Fruit fly (Drosophila melanogaster) whole organism: ENCODE data around the gene Cubn2.

ENCODE experiments used
- CG8478 ChIP-seq: fragments of >200 bp; optimal IDR thresholded peaks from 2 replicates; lab custom pipeline; 2018; ENCODE audit warnings: inconsistent platforms
- Dll ChIP-seq: fragments of >200 bp; optimal IDR thresholded peaks from 2 replicates; lab custom pipeline; 2017
- EcR ChIP-seq, 2 experiments: fragments of >200 bp; optimal IDR thresholded peaks; 2 replicates each; lab custom pipeline; 2017; ENCODE audit warnings: missing biosample characterization in 2 of 2, missing genetic modification characterization in 2 of 2, missing genetic modification reagents in 2 of 2
- pan ChIP-seq: fragments of >200 bp; optimal IDR thresholded peaks from 2 replicates; lab custom pipeline; 2017
- psq ChIP-seq: fragments of >200 bp; optimal IDR thresholded peaks from 2 replicates; lab custom pipeline; 2017
- usp ChIP-seq: fragments of >200 bp; optimal IDR thresholded peaks from 2 replicates; lab custom pipeline; 2017; ENCODE audit warnings: missing biosample characterization, missing genetic modification characterization, mixed read lengths

Cubn2 gene

DNA sequence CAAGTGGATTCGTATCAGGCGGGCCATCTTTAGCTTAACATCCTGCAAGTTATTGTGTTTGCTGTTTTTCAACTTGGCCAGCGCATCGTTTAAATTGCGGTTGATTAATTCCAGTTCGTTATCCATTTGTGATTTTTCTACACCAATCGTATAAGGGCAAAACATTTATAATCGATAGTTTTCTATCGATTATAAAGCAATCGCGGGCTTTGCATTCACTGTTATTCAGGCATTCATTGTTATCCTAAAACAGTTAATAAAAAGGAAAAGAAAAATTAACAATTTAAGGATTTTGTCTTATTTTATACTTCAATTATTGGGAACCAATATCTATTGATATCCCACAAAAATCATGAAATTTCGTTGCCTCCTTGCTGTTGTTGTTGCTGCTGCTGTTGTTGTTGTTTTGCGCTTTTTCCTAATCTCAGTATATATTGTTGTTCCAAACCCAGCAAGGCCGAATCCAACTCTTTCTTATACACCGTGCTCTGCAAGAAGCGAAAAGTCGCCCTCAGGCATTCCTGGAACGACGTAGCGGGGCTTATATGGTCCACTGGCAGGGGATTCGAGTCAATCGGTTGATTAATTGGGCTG, 11.1 kb upstream of the Cubn2 start, which contains the start of gene CG32095:
TSS of gene CG32095 (minus strand) at position 173 of the 594 bp plus-strand sequence.
- TF ChIP-seq usp (GFP tag; lab: Kevin White, UChicago) (no peak), CG8478 (lab: Kevin White, UChicago) (no peak), Dll (no peak), EcR (GFP tag; optimal IDR thresholded peaks at IDR 0.05; lab: Kevin White, UChicago) (no peak), psq (lab: Kevin White, UChicago) (no peak), pan (lab: Kevin White, UChicago) (no peak)

DNA sequence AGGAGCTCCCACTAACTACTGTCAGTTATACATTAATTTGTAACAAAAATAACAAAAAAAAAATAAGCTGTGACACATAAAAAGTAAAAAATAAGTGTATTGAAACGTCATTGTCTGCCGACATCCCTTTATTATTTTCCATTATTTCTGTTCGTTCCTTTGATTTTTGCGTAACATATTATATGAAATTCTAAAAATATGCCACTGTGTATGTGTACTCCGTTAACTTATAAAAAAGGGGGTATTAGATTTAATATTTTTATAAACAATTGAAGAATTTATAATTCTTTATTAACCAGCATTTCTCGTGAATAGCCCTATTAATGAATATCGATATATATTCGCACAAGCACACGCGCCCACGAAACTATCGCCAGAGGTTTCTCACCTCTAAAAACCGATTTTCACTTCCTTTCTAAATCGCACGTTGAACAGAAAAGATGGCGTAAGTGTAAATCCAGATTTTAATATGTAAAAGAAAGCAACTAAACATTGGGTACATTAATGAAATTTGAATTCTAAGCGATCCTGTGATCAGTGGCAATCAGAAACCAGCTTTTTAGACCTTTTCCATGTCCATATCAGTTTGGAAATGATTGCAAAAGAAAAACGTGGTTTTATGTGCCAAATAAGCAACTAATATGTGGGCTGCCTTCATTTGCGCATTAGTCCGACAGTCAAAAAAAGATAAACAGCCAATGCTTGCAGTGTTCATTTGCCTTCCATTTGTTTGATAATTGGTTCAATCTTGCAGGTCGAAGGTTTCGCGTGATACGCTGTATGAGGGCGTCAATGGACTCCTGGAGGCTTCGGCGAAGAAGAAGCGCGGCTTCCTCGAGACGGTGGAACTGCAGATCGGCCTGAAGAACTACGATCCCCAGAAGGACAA, 8.1 kb upstream of the Cubn2 start, which contains the start of gene RpL10Ab:
TSS of gene RpL10Ab (plus strand) at position 406 of the 889 bp plus-strand sequence.
- TF ChIP-seq Dll, result no peak
- TF ChIP-seq pan (lab: Kevin White, UChicago), result no peak
- TF ChIP-seq EcR (GFP tag; optimal IDR thresholded peaks at IDR 0.05; lab: Kevin White, UChicago), result no peak
- TF ChIP-seq usp (GFP tag; lab: Kevin White, UChicago), result no peak
- no peak for TF ChIP-seq CG8478 (lab: Kevin White, UChicago)
- no peak for TF ChIP-seq psq (lab: Kevin White, UChicago)

DNA sequence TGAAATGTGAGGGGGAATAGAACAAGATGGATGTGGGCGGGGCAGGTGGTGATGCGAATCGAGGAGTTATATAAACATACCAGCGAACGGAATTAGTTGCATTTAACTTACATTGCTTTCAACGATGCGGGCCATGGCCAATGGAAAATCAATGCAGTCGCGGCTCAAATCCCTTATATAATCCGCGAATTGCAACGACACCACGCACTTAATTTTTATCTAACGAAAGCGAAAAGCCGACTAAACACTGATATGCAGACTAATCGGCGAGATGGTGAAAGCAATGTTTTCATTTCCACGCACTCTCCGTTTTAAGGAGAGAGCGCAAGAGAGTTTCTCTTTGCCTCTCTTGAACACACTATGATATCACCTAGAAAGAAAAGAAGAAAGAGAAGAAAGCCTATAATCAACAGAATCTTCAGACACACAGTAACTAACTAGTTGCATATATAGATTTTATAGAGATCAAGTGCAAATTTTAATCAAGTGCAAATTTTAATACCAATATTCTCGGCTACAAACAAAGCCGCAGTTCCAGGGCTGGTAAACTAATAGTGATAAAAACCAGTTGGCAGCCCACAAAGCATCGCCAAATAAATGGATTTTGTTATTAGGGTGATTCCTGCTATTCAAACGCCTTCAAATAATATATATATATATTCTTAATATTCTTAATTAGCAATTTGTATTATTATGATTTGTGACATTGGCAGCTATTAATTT, 7.3 kb upstream of the Cubn2 start, which contains the start of the genes CG11597 and CG5946:
TSS of gene CG11597 (minus strand) at position 553 of the 723 bp plus-strand sequence.
TSS of gene CG5946 (minus strand) at position 553 of the 723 bp plus-strand sequence.
- TF ChIP-seq usp (GFP tag; lab: Kevin White, UChicago) (no peak), EcR (GFP tag; optimal IDR thresholded peaks at IDR 0.05; lab: Kevin White, UChicago) (no peak), Dll (no peak), psq (lab: Kevin White, UChicago) (no peak), CG8478 (lab: Kevin White, UChicago) (no peak), pan (lab: Kevin White, UChicago) (no peak)

DNA sequence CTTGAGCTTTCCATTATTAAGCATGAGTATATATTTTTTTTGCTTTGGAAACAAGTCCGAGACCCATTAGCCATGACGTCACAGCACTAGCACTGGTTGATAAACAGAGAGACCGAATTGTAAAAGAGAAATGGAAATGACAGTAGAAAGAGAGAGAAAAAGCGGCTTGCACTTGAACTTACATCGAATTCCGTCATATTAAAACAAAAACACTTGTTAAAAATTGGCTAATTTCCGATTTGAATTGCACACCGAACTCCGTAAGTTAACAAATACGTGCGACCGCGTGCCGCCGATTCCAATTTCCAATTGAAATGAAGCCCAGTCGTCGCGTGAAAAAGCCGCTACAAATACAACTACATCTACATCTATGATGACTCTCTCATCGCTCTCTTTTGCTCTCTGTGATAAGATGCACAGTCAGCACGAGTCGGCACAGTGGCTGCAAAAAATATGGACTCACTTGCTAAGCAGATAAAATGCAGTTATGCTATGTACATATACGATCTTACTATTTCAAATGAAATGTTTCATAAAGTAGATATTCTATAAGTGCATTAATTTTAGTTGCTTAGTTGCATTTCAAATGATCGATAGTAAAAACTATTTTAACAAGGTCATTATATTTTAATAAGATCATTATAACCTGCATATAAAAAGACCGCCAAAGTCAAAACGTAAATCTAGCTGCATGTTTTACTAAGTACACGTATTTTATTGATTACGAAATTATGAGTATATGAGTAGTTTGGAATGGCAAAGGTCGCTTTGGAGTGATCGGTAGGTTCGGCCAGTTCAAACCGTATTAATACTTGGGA, 5.3 kb upstream of the Cubn2 start:
- TF ChIP-seq Dll (peak; percentile 41), usp (GFP tag; lab: Kevin White, UChicago) (no peak), psq (lab: Kevin White, UChicago) (no peak)

DNA sequence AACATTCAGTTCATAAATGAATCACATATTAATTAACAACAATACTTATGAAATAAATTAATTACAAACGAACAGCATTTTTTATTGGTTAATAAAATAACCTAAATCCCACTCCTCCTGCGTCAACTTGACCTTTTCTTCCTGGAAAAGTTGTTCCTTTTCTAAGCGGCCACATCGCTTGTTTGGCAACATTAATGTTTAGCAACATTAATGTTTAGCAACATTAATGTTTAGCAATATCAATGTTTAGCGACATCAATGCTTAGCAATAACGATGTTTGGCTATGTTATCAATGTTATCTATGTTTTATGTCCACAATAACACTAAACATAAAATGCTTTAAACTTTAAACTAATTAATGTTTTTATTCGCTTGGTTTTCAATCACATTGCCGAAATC, 2.1 kb upstream of the Cubn2 start:
- TF ChIP-seq Dll, result no peak
- TF ChIP-seq CG8478 (lab: Kevin White, UChicago), result no peak
- no peak for TF ChIP-seq EcR (GFP tag; optimal IDR thresholded peaks at IDR 0.05; lab: Kevin White, UChicago)
- no peak for TF ChIP-seq usp (GFP tag; lab: Kevin White, UChicago)
- TF ChIP-seq psq (lab: Kevin White, UChicago), result no peak
- TF ChIP-seq pan (lab: Kevin White, UChicago), result no peak

DNA sequence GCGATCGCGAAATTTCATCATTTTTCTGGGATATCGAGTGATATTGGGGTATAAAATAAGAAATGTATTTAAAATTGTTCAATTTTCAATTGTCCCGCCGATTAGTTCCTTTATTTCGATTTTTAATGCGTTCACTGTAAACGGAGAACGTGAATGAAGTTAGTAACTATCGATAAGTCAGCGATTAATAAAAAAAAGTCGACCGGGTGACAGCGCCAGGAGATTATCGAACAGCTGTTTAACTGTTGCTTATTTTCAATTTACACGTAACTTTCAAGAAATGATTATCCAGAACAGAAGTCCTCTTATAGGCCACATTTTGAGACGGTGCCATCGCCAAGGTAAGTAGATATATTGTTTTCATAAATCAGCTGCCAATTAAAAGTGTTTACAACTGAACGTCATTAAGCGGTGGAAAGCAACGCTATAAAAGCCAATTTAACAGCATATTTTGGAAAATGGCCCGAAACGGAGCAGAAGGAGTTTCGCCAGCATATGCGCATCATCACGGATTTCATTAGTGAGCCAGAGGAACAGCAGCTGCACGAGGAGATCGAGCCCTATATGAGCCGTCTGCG, 754 bp upstream of the Cubn2 start, which contains the start of gene CG14130:
TSS of gene CG14130 (plus strand) at position 225 of the 578 bp plus-strand sequence.
- no peak for TF ChIP-seq Dll

DNA sequence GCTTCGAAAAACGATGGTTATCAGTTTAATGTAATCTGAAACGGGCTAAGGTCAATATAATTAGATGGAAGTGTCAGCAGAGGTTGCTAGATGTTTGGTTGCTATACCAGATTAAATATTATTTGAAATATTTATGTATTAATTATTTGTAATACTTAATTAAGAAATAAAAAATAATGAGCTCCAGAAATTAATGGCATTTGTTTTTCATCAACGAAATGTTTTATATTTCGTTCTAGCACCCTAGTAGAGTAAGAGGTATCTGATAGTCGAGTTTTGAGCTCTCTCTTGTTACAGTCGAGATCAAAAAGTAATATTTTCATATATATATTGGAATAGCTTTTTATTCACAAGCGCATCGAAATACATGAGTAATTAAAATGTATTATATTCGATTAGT, 12.9 kb downstream of the Cubn2 start:
- TF ChIP-seq psq (lab: Kevin White, UChicago), result no peak
- TF ChIP-seq usp (GFP tag; lab: Kevin White, UChicago), result no peak
- no peak for TF ChIP-seq EcR (GFP tag; optimal IDR thresholded peaks at IDR 0.05; lab: Kevin White, UChicago)
- no peak for TF ChIP-seq pan (lab: Kevin White, UChicago)
- no peak for TF ChIP-seq Dll
- no peak for TF ChIP-seq CG8478 (lab: Kevin White, UChicago)

DNA sequence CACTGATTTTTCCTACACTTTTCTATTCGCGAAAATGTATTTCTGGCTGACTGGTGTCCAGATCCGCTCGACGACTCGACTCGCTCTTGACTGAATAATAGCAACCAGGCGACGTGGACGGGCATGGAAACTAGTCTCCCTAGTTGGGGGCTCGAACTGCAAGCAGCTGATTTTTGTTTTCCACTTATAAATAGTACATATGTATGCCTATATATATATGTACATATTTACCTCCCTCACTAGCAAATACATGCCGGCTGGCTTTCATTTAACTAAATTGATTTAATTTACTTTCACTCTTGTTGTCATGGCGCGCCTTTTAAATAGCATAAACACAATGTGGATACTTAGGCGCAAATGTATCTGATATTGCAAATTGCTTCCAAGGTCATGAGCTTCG, 13.8 kb downstream of the Cubn2 start, which contains the start of gene Gcat:
TSS of gene Gcat (minus strand) at position 101 of the 400 bp plus-strand sequence.
- TF ChIP-seq usp (GFP tag; lab: Kevin White, UChicago) (no peak), psq (lab: Kevin White, UChicago) (no peak), pan (lab: Kevin White, UChicago) (no peak), Dll (no peak), EcR (GFP tag; optimal IDR thresholded peaks at IDR 0.05; lab: Kevin White, UChicago) (no peak)

DNA sequence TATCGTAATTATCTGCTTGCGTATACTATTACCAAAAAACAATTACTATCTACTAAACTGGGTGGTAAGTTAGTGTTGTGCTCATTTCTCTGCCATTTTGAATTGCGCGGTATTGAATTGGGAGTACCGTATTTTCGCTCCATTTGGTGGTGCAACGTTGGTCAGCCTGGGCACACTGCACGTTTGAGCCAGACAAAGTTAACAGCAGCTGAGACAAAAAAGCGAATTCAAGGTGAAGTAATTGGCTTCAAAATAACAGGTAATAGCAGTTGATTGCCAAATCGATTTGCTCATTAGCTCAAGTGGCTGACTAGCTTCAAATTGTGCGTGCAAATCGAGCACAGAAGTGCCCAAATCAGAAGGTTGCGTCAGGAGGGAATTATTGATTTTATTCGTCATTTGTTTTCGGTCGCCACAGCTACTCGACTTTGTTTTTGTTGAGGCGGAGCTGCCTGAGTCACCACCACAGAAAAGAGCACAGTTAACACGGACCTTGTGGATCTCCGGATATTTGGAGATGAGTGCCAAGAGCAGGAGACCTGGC, 19.0 kb downstream of the Cubn2 start, which contains the start of gene Klp68D:
TSS of gene Klp68D (plus strand) at position 175 of the 544 bp plus-strand sequence.
- no peak for TF ChIP-seq EcR (GFP tag; optimal IDR thresholded peaks at IDR 0.05; lab: Kevin White, UChicago)
- TF ChIP-seq CG8478 (lab: Kevin White, UChicago), result no peak
- TF ChIP-seq psq (lab: Kevin White, UChicago), result no peak
- no peak for TF ChIP-seq Dll
- no peak for TF ChIP-seq usp (GFP tag; lab: Kevin White, UChicago)
- no peak for TF ChIP-seq pan (lab: Kevin White, UChicago)

DNA sequence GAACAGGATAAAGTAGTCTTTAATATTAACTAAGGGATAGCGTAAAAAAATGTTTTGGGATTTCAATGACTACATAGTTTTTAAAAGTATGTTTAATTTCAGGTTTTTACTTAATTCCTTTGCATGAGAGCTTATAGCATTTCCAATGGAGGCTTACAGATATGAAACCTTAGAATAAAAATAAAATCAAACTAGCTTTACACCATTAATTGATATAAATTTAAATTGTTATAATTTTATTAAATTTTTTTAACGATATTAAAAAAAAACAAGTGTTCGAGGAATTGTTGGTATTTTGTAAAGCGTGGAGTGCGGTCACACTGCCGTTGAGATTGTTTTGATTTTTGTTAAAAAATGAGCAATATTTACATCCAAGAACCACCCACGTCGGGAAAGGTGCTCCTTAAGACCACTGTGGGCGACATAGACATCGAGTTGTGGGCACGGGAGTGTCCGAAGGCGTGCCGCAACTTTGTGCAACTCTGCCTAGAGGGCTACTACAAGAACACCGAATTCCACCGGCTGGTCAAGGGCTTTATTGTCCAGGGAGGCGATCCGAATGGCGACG, 21.2 kb downstream of the Cubn2 start, which contains the start of the genes twy and CG10907:
TSS of gene twy (minus strand) at position 51 of the 568 bp plus-strand sequence.
TSS of gene CG10907 (plus strand) at position 282 of the 568 bp plus-strand sequence.
- TF ChIP-seq psq (lab: Kevin White, UChicago), result no peak
- TF ChIP-seq pan (lab: Kevin White, UChicago), result no peak
- no peak for TF ChIP-seq usp (GFP tag; lab: Kevin White, UChicago)
- TF ChIP-seq Dll, result no peak
- TF ChIP-seq CG8478 (lab: Kevin White, UChicago), result no peak
- no peak for TF ChIP-seq EcR (GFP tag; optimal IDR thresholded peaks at IDR 0.05; lab: Kevin White, UChicago)
